Worm (Caenorhabditis elegans) whole organism, L1 larva: Measurements from ENCODE around the gene gna-1.

Experiments
- ama-1 ChIP-seq: fragments of 150-350 bp; optimal IDR thresholded peaks from 2 replicates; lab custom pipeline; 2014
- blmp-1 ChIP-seq: fragments of 150-350 bp; optimal IDR thresholded peaks from 2 replicates; lab custom pipeline; 2014; ENCODE audit warnings: missing biosample characterization, missing genetic modification characterization
- ces-1 ChIP-seq: fragments of 150-350 bp; optimal IDR thresholded peaks from 2 replicates; lab custom pipeline; 2014; ENCODE audit warnings: missing biosample characterization, missing genetic modification reagents, missing genetic modification characterization
- efl-1 ChIP-seq, 4 experiments: fragments of 150-350 bp; optimal IDR thresholded peaks in 3 of 4; peaks in 1 of 4; 1 replicate in 1 of 4; 2 replicates in 3 of 4; lab custom pipeline; 2014; ENCODE audit warnings: missing biosample characterization in 2 of 4, missing genetic modification characterization in 2 of 4, missing genetic modification reagents in 2 of 4
- fkh-10 ChIP-seq: sonication (generic microtip); optimal IDR thresholded peaks from 2 replicates; lab custom pipeline; 2017; ENCODE audit warnings: missing biosample characterization, missing genetic modification reagents, missing genetic modification characterization
- lin-13 ChIP-seq: fragments of 150-350 bp; optimal IDR thresholded peaks from 2 replicates; lab custom pipeline; 2014; ENCODE audit warnings: missing biosample characterization, missing genetic modification reagents, missing genetic modification characterization
- lsy-2 ChIP-seq, 2 experiments: fragments of 150-350 bp; optimal IDR thresholded peaks; 2 replicates each; lab custom pipeline; 2014; ENCODE audit warnings: missing biosample characterization in 2 of 2, missing genetic modification characterization in 2 of 2
- nhr-90 ChIP-seq: sonication (generic microtip); optimal IDR thresholded peaks from 2 replicates; lab custom pipeline; 2016; ENCODE audit warnings: mild to moderate bottlenecking, missing genetic modification characterization, missing compliant biosample characterization; ENCODE audit not compliant: poor library complexity
- ztf-11 ChIP-seq, 2 experiments: sonication (generic microtip); optimal IDR thresholded peaks; 2 replicates each; lab custom pipeline; 2016 to 2017; ENCODE audit warnings: missing genetic modification characterization in 2 of 2, missing biosample characterization in 1 of 2, missing compliant biosample characterization in 1 of 2
- ztf-4 ChIP-seq: fragments of 150-350 bp; optimal IDR thresholded peaks from 2 replicates; lab custom pipeline; 2014; ENCODE audit warnings: missing biosample characterization, missing genetic modification characterization

DNA sequence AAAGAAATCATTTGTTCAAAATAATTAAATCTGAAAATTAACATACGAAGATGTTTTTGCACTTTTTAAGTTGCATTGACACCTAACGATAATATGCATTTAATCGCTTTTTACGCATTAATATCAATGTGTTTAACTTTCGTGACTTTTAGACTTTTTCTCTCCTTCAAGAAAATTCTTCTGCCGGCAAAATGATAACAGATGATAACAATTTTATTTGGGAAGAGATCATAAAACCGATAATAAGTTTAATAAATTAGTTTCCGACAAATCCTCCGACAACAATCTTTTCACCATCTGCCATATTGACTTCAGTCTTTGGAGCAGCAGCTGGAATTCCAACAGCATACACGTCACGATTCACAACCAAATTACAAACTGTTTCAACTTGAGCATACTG is 39.8 kb downstream of the gna-1 start:
- TF ChIP-seq lsy-2 (tag; optimal IDR thresholded peaks at IDR 0.05; lab: Kevin White, UChicago) (no peak), ces-1 (GFP tag; lab: Kevin White, UChicago) (no peak), fkh-10 (GFP tag; lab: Kevin White, UChicago) (no peak), ama-1 (no peak), blmp-1 (tag; lab: Kevin White, UChicago) (no peak), ztf-4 (tag; lab: Kevin White, UChicago) (no peak), efl-1 (optimal IDR thresholded peaks at IDR 0.05; lab: Kevin White, UChicago) (no peak), efl-1 (GFP tag; optimal IDR thresholded peaks at IDR 0.05 in 1 of 2; lab: Kevin White, UChicago) (no peak), ztf-11 (tag; optimal IDR thresholded peaks at IDR 0.05; lab: Kevin White, UChicago) (no peak), nhr-90 (no peak), lin-13 (GFP tag; lab: Kevin White, UChicago) (no peak)
